Worm (Caenorhabditis elegans) whole organism, mixed stage, embryonic: ENCODE data around the gene cyp-34A10.

Experiments used
- ces-1 ChIP-seq: fragments of 150-350 bp; optimal IDR thresholded peaks from 2 replicates; lab custom pipeline; 2014; ENCODE audit warnings: missing biosample characterization, missing genetic modification reagents, missing genetic modification characterization
- drap-1 ChIP-seq: fragments of 200-800 bp; sonication (Bioruptor generic); optimal IDR thresholded peaks from 3 replicates; lab custom pipeline; 2018; ENCODE audit warnings: mild to moderate bottlenecking, missing genetic modification characterization, missing compliant biosample characterization
- elt-3 ChIP-seq: fragments of 150-350 bp; optimal IDR thresholded peaks from 2 replicates; lab custom pipeline; 2014; ENCODE audit warnings: missing biosample characterization, missing genetic modification characterization
- lin-13 ChIP-seq: fragments of 150-350 bp; optimal IDR thresholded peaks from 2 replicates; lab custom pipeline; 2014; ENCODE audit warnings: missing biosample characterization, missing genetic modification characterization
- nhr-12 ChIP-seq: fragments of 150-350 bp; optimal IDR thresholded peaks from 2 replicates; lab custom pipeline; 2014; ENCODE audit warnings: missing biosample characterization, missing genetic modification characterization
- nhr-237 ChIP-seq: fragments of 150-350 bp; optimal IDR thresholded peaks from 2 replicates; lab custom pipeline; 2014; ENCODE audit warnings: missing biosample characterization, missing genetic modification characterization
- pha-4 ChIP-seq: fragments of 150-350 bp; optimal IDR thresholded peaks from 2 replicates; lab custom pipeline; 2018; ENCODE audit warnings: missing biosample characterization, missing genetic modification reagents, missing genetic modification characterization
- snpc-4 ChIP-seq: fragments of 150-350 bp; optimal IDR thresholded peaks from 2 replicates; lab custom pipeline; 2014; ENCODE audit warnings: missing biosample characterization, missing genetic modification characterization
- sptf-1 ChIP-seq: sonication (generic microtip); optimal IDR thresholded peaks from 2 replicates; lab custom pipeline; 2017; ENCODE audit warnings: mild to moderate bottlenecking, missing genetic modification characterization, moderate library complexity, missing compliant biosample characterization
- unc-39 ChIP-seq: fragments of 150-350 bp; optimal IDR thresholded peaks from 2 replicates; lab custom pipeline; 2014; ENCODE audit warnings: missing biosample characterization, missing genetic modification characterization
- unc-62 ChIP-seq: fragments of 150-350 bp; optimal IDR thresholded peaks from 2 replicates; lab custom pipeline; 2014; ENCODE audit warnings: missing biosample characterization, missing genetic modification reagents, missing genetic modification characterization
- zip-8 ChIP-seq: fragments of 150-350 bp; optimal IDR thresholded peaks from 2 replicates; lab custom pipeline; 2014; ENCODE audit warnings: missing biosample characterization, missing genetic modification characterization
- ztf-11 ChIP-seq: fragments of 150-350 bp; optimal IDR thresholded peaks from 2 replicates; lab custom pipeline; 2014; ENCODE audit warnings: missing biosample characterization, missing genetic modification characterization

DNA sequence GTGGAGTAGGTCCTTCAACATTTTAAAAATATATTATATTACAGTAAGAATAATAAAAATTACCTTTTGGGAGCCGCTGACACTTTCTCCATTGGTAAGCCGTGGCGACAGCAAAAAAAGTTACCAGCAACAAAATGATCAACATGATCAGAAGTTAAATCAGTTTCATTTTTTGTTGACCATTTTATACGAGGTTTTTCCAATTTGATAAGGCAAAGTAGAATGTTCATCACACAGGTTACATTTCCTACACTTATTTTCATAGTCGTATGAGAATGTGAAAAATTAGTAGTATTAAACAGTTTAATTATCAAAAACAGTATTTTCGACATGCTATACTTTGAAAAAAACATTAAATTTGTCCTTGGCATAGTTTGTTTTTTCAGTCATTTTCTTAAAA, at the start of gene cyp-34A10:
- TF ChIP-seq nhr-237 (tag; lab: Kevin White, UChicago) (no peak), nhr-12 (tag; lab: Kevin White, UChicago) (no peak), sptf-1 (no peak), elt-3 (tag; lab: Kevin White, UChicago) (no peak), snpc-4 (tag; lab: Kevin White, UChicago) (no peak), drap-1 (GFP tag; lab: Kevin White, UChicago) (no peak), lin-13 (tag; lab: Kevin White, UChicago) (no peak), pha-4 (tag; lab: Kevin White, UChicago) (no peak), unc-62 (no peak), ztf-11 (tag; lab: Kevin White, UChicago) (no peak), ces-1 (GFP tag; lab: Kevin White, UChicago) (no peak), unc-39 (no peak), zip-8 (tag; lab: Kevin White, UChicago) (no peak)
